Worm (Caenorhabditis elegans) whole organism, late embryonic: ENCODE data around the gene F21A3.3.

Experiments used
- K09A11.1 ChIP-seq: sonication (generic microtip); optimal IDR thresholded peaks from 2 replicates; lab custom pipeline; 2017; ENCODE audit warnings: antibody characterized with exemption, mild to moderate bottlenecking, missing genetic modification characterization, missing compliant biosample characterization; ENCODE audit not compliant: insufficient read depth
- ama-1 ChIP-seq: fragments of 150-350 bp; optimal IDR thresholded peaks from 2 replicates; lab custom pipeline; 2014
- ceh-9 ChIP-seq: sonication (generic microtip); optimal IDR thresholded peaks from 2 replicates; lab custom pipeline; 2016; ENCODE audit warnings: mild to moderate bottlenecking, missing genetic modification characterization, inconsistent platforms, missing compliant biosample characterization
- dmd-4 ChIP-seq: sonication (generic microtip); optimal IDR thresholded peaks from 2 replicates; lab custom pipeline; 2016; ENCODE audit warnings: borderline replicate concordance, missing genetic modification characterization, missing compliant biosample characterization
- lin-11 ChIP-seq: fragments of 200-800 bp; sonication (Bioruptor generic); optimal IDR thresholded peaks from 2 replicates; lab custom pipeline; 2018; ENCODE audit warnings: mild to moderate bottlenecking, missing genetic modification characterization, missing compliant biosample characterization
- pat-9 ChIP-seq: fragments of 200-800 bp; sonication (Bioruptor generic); optimal IDR thresholded peaks from 2 replicates; lab custom pipeline; 2018; ENCODE audit warnings: mild to moderate bottlenecking, missing genetic modification characterization, moderate library complexity, missing compliant biosample characterization
- sdc-2 ChIP-seq: sonication (generic microtip); optimal IDR thresholded peaks from 2 replicates; lab custom pipeline; 2016; ENCODE audit warnings: missing genotype, missing genetic modification characterization, missing compliant biosample characterization
- syd-9 ChIP-seq: sonication (generic microtip); optimal IDR thresholded peaks from 2 replicates; lab custom pipeline; 2016; ENCODE audit warnings: mild to moderate bottlenecking, missing genetic modification characterization, moderate library complexity, missing compliant biosample characterization

DNA sequence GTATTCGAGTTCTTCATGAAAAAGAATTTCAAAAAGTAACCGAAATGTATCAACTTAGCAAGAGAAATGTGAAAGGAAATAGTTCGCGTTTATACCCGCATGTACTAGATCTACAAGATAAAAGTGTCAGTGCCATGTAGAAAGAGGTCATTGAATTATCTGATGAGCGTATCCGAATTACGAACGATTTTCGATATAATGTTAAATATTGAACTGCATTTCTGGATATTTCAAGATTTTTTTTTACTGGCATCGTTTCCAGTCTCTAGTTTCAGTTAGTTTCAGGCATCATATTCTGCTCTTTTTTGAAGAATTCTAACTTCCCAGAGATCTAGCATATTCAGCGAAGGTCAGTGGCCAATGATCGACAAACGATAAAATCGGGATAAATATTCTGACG, 36.1 kb upstream of the F21A3.3 start, which contains the start of gene nhr-150:
- TF ChIP-seq dmd-4 (tag; lab: Kevin White, UChicago) (no peak), lin-11 (tag; lab: Kevin White, UChicago) (no peak), sdc-2 (tag; lab: Kevin White, UChicago) (no peak), syd-9 (no peak), ama-1 (lab: Kevin White, UChicago) (no peak), ceh-9 (tag; lab: Kevin White, UChicago) (no peak), K09A11.1 (tag; lab: Kevin White, UChicago) (no peak), pat-9 (no peak)
